Worm (Caenorhabditis elegans) whole organism, young adult: ENCODE results near the gene egl-15.
A peak's percentile ranks its signal among the peaks of the same experiment; 100 is the strongest.

Experiments used
- B0019.2 ChIP-seq: fragments of 200-800 bp; sonication (Bioruptor generic); conservative IDR thresholded peaks from 2 replicates; pipeline ENCODE4 v1.3.6; 2022; ENCODE audit warnings: missing genetic modification reagents, missing genetic modification characterization, missing compliant biosample characterization
- B0261.1 ChIP-seq: sonication (generic microtip); optimal IDR thresholded peaks from 2 replicates; lab custom pipeline; 2016; ENCODE audit warnings: mild to moderate bottlenecking, missing genetic modification characterization, moderate library complexity, missing compliant biosample characterization
- F22D6.2 ChIP-seq: sonication (generic microtip); optimal IDR thresholded peaks from 2 replicates; lab custom pipeline; 2016; ENCODE audit warnings: mild to moderate bottlenecking, missing genetic modification characterization, missing compliant biosample characterization
- F52B5.7 ChIP-seq: sonication (generic microtip); optimal IDR thresholded peaks from 2 replicates; lab custom pipeline; 2016; ENCODE audit warnings: mild to moderate bottlenecking, missing genetic modification characterization, missing compliant biosample characterization
- F57C9.4 ChIP-seq: sonication (generic microtip); optimal IDR thresholded peaks from 2 replicates; lab custom pipeline; 2017; ENCODE audit warnings: mild to moderate bottlenecking, missing genetic modification characterization, missing compliant biosample characterization
- K11D2.4 ChIP-seq: fragments of 200-800 bp; sonication (Bioruptor generic); IDR thresholded peaks from 2 replicates; pipeline ENCODE4 v1.3.6; 2022; ENCODE audit warnings: missing genetic modification reagents, missing genetic modification characterization, missing compliant biosample characterization
- K12H6.12 ChIP-seq: fragments of 200-800 bp; sonication (Bioruptor generic); optimal IDR thresholded peaks from 2 replicates; lab custom pipeline; 2018; ENCODE audit warnings: mild to moderate bottlenecking, missing genetic modification characterization, missing compliant biosample characterization
- T07F8.4 ChIP-seq: sonication (generic microtip); optimal IDR thresholded peaks from 2 replicates; lab custom pipeline; 2016; ENCODE audit warnings: mild to moderate bottlenecking, missing genetic modification characterization, moderate library complexity, missing compliant biosample characterization
- Y56A3A.18 ChIP-seq: fragments of 200-800 bp; sonication (Bioruptor generic); IDR thresholded peaks from 2 replicates; pipeline ENCODE4 v1.3.6; 2022; ENCODE audit warnings: missing genetic modification reagents, missing genetic modification characterization, missing compliant biosample characterization
- Y79H2A.3 ChIP-seq: fragments of 200-800 bp; sonication (Bioruptor generic); conservative IDR thresholded peaks from 2 replicates; pipeline ENCODE4 v1.3.6; 2022; ENCODE audit warnings: missing genetic modification reagents, missing genetic modification characterization, missing compliant biosample characterization
- ZK185.1 ChIP-seq: sonication (generic microtip); optimal IDR thresholded peaks from 2 replicates; lab custom pipeline; 2016; ENCODE audit warnings: mild to moderate bottlenecking, missing genetic modification characterization, missing compliant biosample characterization; ENCODE audit not compliant: poor library complexity, severe bottlenecking
- ama-1 ChIP-seq, 3 experiments: fragments of 150-350 bp in 1 of 3; sonication (generic microtip) in 2 of 3; optimal IDR thresholded peaks; 2 replicates each; lab custom pipeline; 2014 to 2018; ENCODE audit warnings: missing biosample characterization in 2 of 3, missing genetic modification characterization in 2 of 3, missing genetic modification reagents in 2 of 3
- atf-7 ChIP-seq: sonication (generic microtip); optimal IDR thresholded peaks from 2 replicates; lab custom pipeline; 2017; ENCODE audit warnings: mild to moderate bottlenecking, missing genetic modification characterization, missing compliant biosample characterization
- athp-1 ChIP-seq: sonication (generic microtip); optimal IDR thresholded peaks from 2 replicates; lab custom pipeline; 2017; ENCODE audit warnings: mild to moderate bottlenecking, missing genetic modification characterization, missing compliant biosample characterization
- bed-1 ChIP-seq: fragments of 200-800 bp; sonication (Bioruptor generic); IDR thresholded peaks from 2 replicates; pipeline ENCODE4 v1.3.6; 2022; ENCODE audit warnings: missing genetic modification reagents, missing genetic modification characterization, missing compliant biosample characterization
- ceh-100 ChIP-seq: fragments of 200-800 bp; sonication (Bioruptor generic); IDR thresholded peaks from 2 replicates; pipeline ENCODE4 v1.3.6; 2022; ENCODE audit warnings: missing genetic modification reagents, missing genetic modification characterization, missing compliant biosample characterization
- chd-7 ChIP-seq: sonication (generic microtip); optimal IDR thresholded peaks from 2 replicates; lab custom pipeline; 2016; ENCODE audit warnings: mild to moderate bottlenecking, missing genetic modification characterization, moderate library complexity, missing compliant biosample characterization
- dox-1 ChIP-seq: fragments of 200-800 bp; sonication (Bioruptor generic); IDR thresholded peaks from 2 replicates; pipeline ENCODE4 v1.3.6; 2022; ENCODE audit warnings: missing genetic modification reagents, missing genetic modification characterization, missing compliant biosample characterization
- dpff-1 ChIP-seq: sonication (generic microtip); optimal IDR thresholded peaks from 2 replicates; lab custom pipeline; 2017; ENCODE audit warnings: mild to moderate bottlenecking, missing genetic modification characterization, missing compliant biosample characterization
- dpl-1 ChIP-seq: fragments of 150-350 bp; optimal IDR thresholded peaks from 2 replicates; lab custom pipeline; 2014; ENCODE audit warnings: missing biosample characterization, missing genetic modification reagents, missing genetic modification characterization
- egrh-3 ChIP-seq: fragments of 200-800 bp; sonication (Bioruptor generic); IDR thresholded peaks from 2 replicates; pipeline ENCODE4 v1.3.6; 2022; ENCODE audit warnings: missing genetic modification reagents, missing genetic modification characterization, missing compliant biosample characterization
- ets-4 ChIP-seq: fragments of 200-800 bp; sonication (Bioruptor generic); optimal IDR thresholded peaks from 2 replicates; lab custom pipeline; 2018; ENCODE audit warnings: mild to moderate bottlenecking, missing genetic modification characterization, missing compliant biosample characterization
- gei-17 ChIP-seq: fragments of 200-800 bp; sonication (Bioruptor generic); optimal IDR thresholded peaks from 2 replicates; lab custom pipeline; 2018; ENCODE audit warnings: mild to moderate bottlenecking, missing genetic modification characterization, missing compliant biosample characterization
- hlh-12 ChIP-seq: sonication (generic microtip); optimal IDR thresholded peaks from 2 replicates; lab custom pipeline; 2016; ENCODE audit warnings: missing genetic modification characterization, missing compliant biosample characterization
- hmg-20 ChIP-seq: fragments of 200-800 bp; sonication (Bioruptor generic); IDR thresholded peaks from 2 replicates; pipeline ENCODE4 v1.3.6; 2022; ENCODE audit warnings: missing genetic modification reagents, missing genetic modification characterization, missing compliant biosample characterization
- hsf-1 ChIP-seq: fragments of 200-800 bp; sonication (Bioruptor generic); IDR thresholded peaks from 2 replicates; pipeline ENCODE4 v1.3.6; 2022; ENCODE audit warnings: missing genetic modification reagents, missing genetic modification characterization, missing compliant biosample characterization
- let-607 ChIP-seq, 2 experiments: fragments of 200-800 bp in 1 of 2; sonication (Bioruptor generic) in 1 of 2; sonication (generic microtip) in 1 of 2; optimal IDR thresholded peaks; 2 replicates each; lab custom pipeline; 2016 to 2018; ENCODE audit warnings: mild to moderate bottlenecking in 2 of 2, missing compliant biosample characterization in 2 of 2, missing genetic modification characterization in 2 of 2, moderate library complexity in 2 of 2, missing genotype in 1 of 2
- lin-35 ChIP-seq, 3 experiments: fragments of 150-350 bp in 2 of 3; sonication (generic microtip) in 1 of 3; optimal IDR thresholded peaks; 2 replicates each; lab custom pipeline; 2014 to 2018; ENCODE audit warnings: missing biosample characterization in 3 of 3, missing genetic modification characterization in 3 of 3, missing genetic modification reagents in 3 of 3
- madf-6 ChIP-seq: fragments of 200-800 bp; sonication (Bioruptor generic); IDR thresholded peaks from 2 replicates; pipeline ENCODE4 v1.3.6; 2022; ENCODE audit warnings: missing genetic modification reagents, missing genetic modification characterization, missing compliant biosample characterization
- madf-8 ChIP-seq: fragments of 200-800 bp; sonication (Bioruptor generic); conservative IDR thresholded peaks from 2 replicates; pipeline ENCODE4 v1.3.6; 2022; ENCODE audit warnings: missing genetic modification reagents, missing genetic modification characterization, missing compliant biosample characterization
- mes-4 ChIP-seq: sonication (generic microtip); optimal IDR thresholded peaks from 2 replicates; lab custom pipeline; 2016; ENCODE audit warnings: missing genotype, missing genetic modification characterization, missing compliant biosample characterization
- nhr-120 ChIP-seq: fragments of 200-800 bp; sonication (Bioruptor generic); IDR thresholded peaks from 2 replicates; pipeline ENCODE4 v1.3.6; 2022; ENCODE audit warnings: missing genetic modification characterization, missing compliant biosample characterization
- nhr-179 ChIP-seq: sonication (generic microtip); optimal IDR thresholded peaks from 2 replicates; lab custom pipeline; 2016; ENCODE audit warnings: mild to moderate bottlenecking, missing genetic modification characterization, missing compliant biosample characterization
- nhr-27 ChIP-seq: fragments of 200-800 bp; sonication (Bioruptor generic); optimal IDR thresholded peaks from 2 replicates; lab custom pipeline; 2018; ENCODE audit warnings: mild to moderate bottlenecking, missing genetic modification characterization, moderate library complexity, missing compliant biosample characterization
- nhr-80 ChIP-seq: sonication (generic microtip); optimal IDR thresholded peaks from 2 replicates; lab custom pipeline; 2016; ENCODE audit warnings: missing genetic modification characterization, missing compliant biosample characterization
- pha-4 ChIP-seq: fragments of 150-350 bp; sonication (generic microtip); optimal IDR thresholded peaks from 2 replicates; lab custom pipeline; 2014; ENCODE audit warnings: missing biosample characterization, missing genetic modification reagents, missing genetic modification characterization
- rec-8 ChIP-seq, 2 experiments: sonication (generic microtip); optimal IDR thresholded peaks; 2 replicates each; lab custom pipeline; 2016; ENCODE audit warnings: mild to moderate bottlenecking in 2 of 2, missing genetic modification characterization in 2 of 2, missing genetic modification reagents in 2 of 2, missing genotype in 2 of 2, missing biosample characterization in 1 of 2, missing compliant biosample characterization in 1 of 2, moderate library complexity in 1 of 2
- rpc-1 ChIP-seq, 2 experiments: fragments of 150-350 bp in 1 of 2; sonication (generic microtip) in 1 of 2; optimal IDR thresholded peaks; 2 replicates each; lab custom pipeline; 2014 to 2018; ENCODE audit warnings: missing biosample characterization in 1 of 2, missing genetic modification characterization in 1 of 2, missing genetic modification reagents in 1 of 2, missing genotype in 1 of 2
- sea-2 ChIP-seq: fragments of 200-800 bp; sonication (Bioruptor generic); IDR thresholded peaks from 2 replicates; pipeline ENCODE4 v1.3.6; 2022; ENCODE audit warnings: missing genetic modification characterization, missing compliant biosample characterization
- snpc-1.1 ChIP-seq: sonication (generic microtip); optimal IDR thresholded peaks from 2 replicates; lab custom pipeline; 2017; ENCODE audit warnings: missing genetic modification characterization, mild to moderate bottlenecking, missing compliant biosample characterization, antibody characterized with exemption, moderate library complexity, missing genotype, missing genetic modification reagents; ENCODE audit not compliant: insufficient read depth
- snpc-3.4 ChIP-seq: sonication (generic microtip); optimal IDR thresholded peaks from 2 replicates; lab custom pipeline; 2017; ENCODE audit warnings: missing genetic modification characterization, mild to moderate bottlenecking, missing compliant biosample characterization, antibody characterized with exemption, moderate library complexity, missing genotype, missing genetic modification reagents
- snpc-4 ChIP-seq, 5 experiments: fragments of 150-350 bp in 1 of 5; sonication (generic microtip) in 4 of 5; optimal IDR thresholded peaks; 2 replicates each; lab custom pipeline; 2014 to 2018; ENCODE audit warnings: missing genetic modification characterization in 5 of 5, missing biosample characterization in 3 of 5, antibody characterized with exemption in 2 of 5, mild to moderate bottlenecking in 2 of 5, missing compliant biosample characterization in 2 of 5, missing genotype in 2 of 5, moderate library complexity in 2 of 5, missing genetic modification reagents in 1 of 5
- somi-1 ChIP-seq: fragments of 200-800 bp; sonication (Bioruptor generic); optimal IDR thresholded peaks from 2 replicates; lab custom pipeline; 2018; ENCODE audit warnings: mild to moderate bottlenecking, missing genetic modification characterization, missing compliant biosample characterization
- zim-3 ChIP-seq: sonication (generic microtip); optimal IDR thresholded peaks from 2 replicates; lab custom pipeline; 2017; ENCODE audit warnings: mild to moderate bottlenecking, missing genetic modification characterization, moderate library complexity, missing compliant biosample characterization
- ztf-25 ChIP-seq: fragments of 200-800 bp; sonication (Bioruptor generic); IDR thresholded peaks from 2 replicates; pipeline ENCODE4 v1.3.6; 2022; ENCODE audit warnings: missing genetic modification reagents, missing genetic modification characterization, missing compliant biosample characterization
- ztf-26 ChIP-seq: sonication (generic microtip); optimal IDR thresholded peaks from 2 replicates; lab custom pipeline; 2017; ENCODE audit warnings: missing genetic modification characterization, missing compliant biosample characterization
- ztf-3 ChIP-seq: fragments of 200-800 bp; sonication (Bioruptor generic); optimal IDR thresholded peaks from 2 replicates; lab custom pipeline; 2018; ENCODE audit warnings: mild to moderate bottlenecking, missing genetic modification characterization, missing compliant biosample characterization
- ztf-6 ChIP-seq: fragments of 200-800 bp; sonication (Bioruptor generic); IDR thresholded peaks from 2 replicates; pipeline ENCODE4 v1.3.6; 2022; ENCODE audit warnings: missing genetic modification reagents, missing genetic modification characterization, missing compliant biosample characterization

Gene egl-15

DNA sequence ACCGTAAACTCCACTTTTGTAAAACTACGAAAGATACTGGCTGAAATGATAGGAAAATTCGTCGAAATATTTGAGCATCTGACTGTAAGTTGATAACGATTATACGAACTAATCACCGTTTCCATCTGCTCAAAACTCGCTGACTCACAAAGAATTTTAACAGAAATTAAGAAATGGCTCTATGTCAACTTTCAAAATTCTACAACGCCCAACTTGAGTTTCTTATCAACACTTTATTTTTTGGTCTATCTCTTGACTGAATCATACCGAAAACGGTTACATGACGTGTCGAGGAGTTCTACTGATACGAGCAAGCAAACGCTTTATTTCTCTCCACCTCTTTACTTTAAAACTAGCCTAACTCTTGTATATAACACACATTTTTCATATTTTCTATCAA, 31.0 kb downstream of the egl-15 start, which contains the start of gene clc-1:
TSS of gene clc-1 (plus strand) at position 264 of the 400 bp plus-strand sequence.
- TF ChIP-seq F52B5.7 (tag; lab: Kevin White, UChicago) = no peak
- no peak for TF ChIP-seq nhr-120 (GFP tag; lab: Robert Waterston, UW)
- no peak for TF ChIP-seq dpff-1 (tag; lab: Kevin White, UChicago)
- peak; percentile 72 for TF ChIP-seq atf-7 (tag; lab: Kevin White, UChicago)
- no peak for TF ChIP-seq Y79H2A.3 (GFP tag; lab: Robert Waterston, UW)
- no peak for TF ChIP-seq athp-1
- TF ChIP-seq F22D6.2 (tag; lab: Kevin White, UChicago) = no peak
- no peak for TF ChIP-seq hsf-1 (GFP tag; lab: Robert Waterston, UW)
- no peak for TF ChIP-seq ceh-100 (GFP tag; lab: Robert Waterston, UW)
- peak; percentile 64 for TF ChIP-seq pha-4 (tag; lab: Kevin White, UChicago)
- no peak for TF ChIP-seq ZK185.1 (tag; lab: Kevin White, UChicago)
- TF ChIP-seq sea-2 (GFP tag; lab: Robert Waterston, UW) = no peak
- no peak for TF ChIP-seq hmg-20 (GFP tag; lab: Robert Waterston, UW)
- no peak for TF ChIP-seq K11D2.4 (GFP tag; lab: Robert Waterston, UW)
- TF ChIP-seq rec-8 (tag; optimal IDR thresholded peaks at IDR 0.05; lab: Kevin White, UChicago) = no peak
- TF ChIP-seq mes-4 (tag; lab: Kevin White, UChicago) = no peak
- TF ChIP-seq ama-1 (optimal IDR thresholded peaks at IDR 0.05; lab: Kevin White, UChicago) = no peak
- no peak for TF ChIP-seq ama-1 (GFP tag; optimal IDR thresholded peaks at IDR 0.05; lab: Kevin White, UChicago)
- TF ChIP-seq ztf-3 = no peak
- no peak for TF ChIP-seq dpl-1 (GFP tag; lab: Kevin White, UChicago)
- no peak for TF ChIP-seq madf-6 (GFP tag; lab: Robert Waterston, UW)
- no peak for TF ChIP-seq F57C9.4 (tag; lab: Kevin White, UChicago)
- TF ChIP-seq Y56A3A.18 (GFP tag; lab: Robert Waterston, UW) = no peak
- TF ChIP-seq ets-4 = peak; percentile 22
- TF ChIP-seq snpc-3.4 (tag; lab: Kevin White, UChicago) = no peak
- no peak for TF ChIP-seq ztf-26 (tag; lab: Kevin White, UChicago)
- TF ChIP-seq K12H6.12 (tag; lab: Kevin White, UChicago) = no peak
- no peak for TF ChIP-seq somi-1 (GFP tag; lab: Kevin White, UChicago)
- TF ChIP-seq nhr-27 = no peak
- TF ChIP-seq ztf-25 (GFP tag; lab: Robert Waterston, UW) = no peak
- no peak for TF ChIP-seq snpc-4 (GFP tag; optimal IDR thresholded peaks at IDR 0.05; lab: Kevin White, UChicago)
- no peak for TF ChIP-seq snpc-4 (tag; optimal IDR thresholded peaks at IDR 0.05; lab: Kevin White, UChicago)
- TF ChIP-seq dox-1 = peak; percentile 54; the same call in 1 of the 2 replicates
- no peak for TF ChIP-seq T07F8.4 (tag; lab: Kevin White, UChicago)
- no peak for TF ChIP-seq snpc-1.1 (tag; lab: Kevin White, UChicago)
- no peak for TF ChIP-seq bed-1
- TF ChIP-seq ztf-6 (GFP tag; lab: Robert Waterston, UW) = no peak
- peak in 1 of 2 experiments; percentile 51 for TF ChIP-seq let-607 (tag; optimal IDR thresholded peaks at IDR 0.05; lab: Kevin White, UChicago)
- no peak for TF ChIP-seq rpc-1 (optimal IDR thresholded peaks at IDR 0.05; lab: Kevin White, UChicago)
- TF ChIP-seq rpc-1 (tag; optimal IDR thresholded peaks at IDR 0.05; lab: Kevin White, UChicago) = no peak
- no peak for TF ChIP-seq zim-3 (tag; lab: Kevin White, UChicago)
- no peak for TF ChIP-seq gei-17 (GFP tag; lab: Kevin White, UChicago)
- TF ChIP-seq chd-7 (tag; lab: Kevin White, UChicago) = no peak
- no peak for TF ChIP-seq lin-35 (GFP tag; optimal IDR thresholded peaks at IDR 0.05; lab: Kevin White, UChicago)
- TF ChIP-seq nhr-80 = peak; percentile 96
- TF ChIP-seq nhr-179 (tag; lab: Kevin White, UChicago) = no peak
- TF ChIP-seq egrh-3 = no peak
- TF ChIP-seq B0261.1 = no peak
- no peak for TF ChIP-seq hlh-12 (tag; lab: Kevin White, UChicago)
- TF ChIP-seq madf-8 (GFP tag; lab: Robert Waterston, UW) = no peak
- no peak for TF ChIP-seq B0019.2 (GFP tag; lab: Robert Waterston, UW)
